Worm (Caenorhabditis elegans): Measurements from ENCODE around the gene C52E2.3.

The C52E2.3 gene

DNA sequence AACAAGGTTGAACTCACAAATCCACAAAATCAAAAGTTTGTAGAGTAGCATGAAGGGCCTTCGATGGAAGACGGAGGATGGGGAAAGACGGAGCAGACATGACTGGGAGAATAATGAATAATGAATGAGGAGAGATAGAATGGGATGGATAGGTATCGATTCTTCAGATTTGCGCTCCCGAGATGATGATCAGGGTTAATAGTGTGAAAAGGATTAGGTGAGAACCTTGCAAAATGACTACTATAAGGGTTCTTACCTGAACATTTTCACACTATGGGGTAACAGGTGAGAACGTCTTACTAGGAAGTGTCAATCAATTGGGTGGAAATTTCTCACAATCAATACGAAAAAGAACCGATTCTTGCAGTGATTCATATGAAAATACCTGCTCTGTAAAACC is 745 bp upstream of the C52E2.3 start, which contains the start of gene fbxb-96 (continued):
- TF ChIP-seq unc-130 (GFP tag; optimal IDR thresholded peaks at IDR 0.05) (no peak), zim-3 (tag; optimal IDR thresholded peaks at IDR 0.05) (no peak), F37B4.10 (GFP tag; IDR thresholded peaks at IDR 0.05) (no peak), ztf-22 (GFP tag; optimal IDR thresholded peaks at IDR 0.05) (no peak), athp-1 (tag; optimal IDR thresholded peaks at IDR 0.05) (no peak), tlf-1 (GFP tag; optimal IDR thresholded peaks at IDR 0.05) (no peak)

DNA sequence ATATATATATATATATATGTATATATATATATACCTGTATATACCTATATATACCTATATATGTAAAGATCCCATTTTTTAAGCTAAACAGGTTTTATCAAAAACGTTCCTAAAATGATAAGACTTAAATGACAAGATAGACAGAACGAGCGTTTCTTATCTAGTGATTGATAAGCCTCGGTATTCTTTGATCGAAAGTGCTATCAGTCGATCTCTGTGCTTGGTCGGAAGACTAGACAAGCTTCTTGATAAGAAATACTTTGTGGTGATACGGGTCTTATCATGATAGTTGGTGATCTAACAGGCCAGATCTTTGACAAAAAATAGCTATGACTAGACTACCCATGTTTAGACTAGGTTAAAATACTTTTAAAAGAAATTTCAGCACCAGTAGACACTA is 672 bp downstream of the C52E2.3 start:
- TF ChIP-seq aptf-2 (GFP tag; conservative IDR thresholded peaks at IDR 0.05), result no peak
- no peak for TF ChIP-seq hmg-20 (GFP tag; IDR thresholded peaks at IDR 0.05)
- TF ChIP-seq nfyb-1 (GFP tag; IDR thresholded peaks at IDR 0.05), result peak; percentile 45; the same call in 1 of the 2 replicates
- no peak for TF ChIP-seq ceh-58 (GFP tag; IDR thresholded peaks at IDR 0.05)
- TF ChIP-seq hlh-12 (tag; optimal IDR thresholded peaks at IDR 0.05), result no peak
- TF ChIP-seq tbx-9 (tag; optimal IDR thresholded peaks at IDR 0.05; ENCODE audit: borderline replicate concordance), result no peak
- no peak for TF ChIP-seq T26A5.8 (tag; optimal IDR thresholded peaks at IDR 0.05)
- no peak for TF ChIP-seq madf-6 (GFP tag; IDR thresholded peaks at IDR 0.05)
- TF ChIP-seq B0336.3 (GFP tag; IDR thresholded peaks at IDR 0.05), result no peak
- peak; percentile 82 for TF ChIP-seq ztf-22 (GFP tag; optimal IDR thresholded peaks at IDR 0.05)
- TF ChIP-seq ets-4 (GFP tag; optimal IDR thresholded peaks at IDR 0.05), result peak; percentile 85
- TF ChIP-seq ztf-18 (tag; optimal IDR thresholded peaks at IDR 0.05), result no peak
- no peak for TF ChIP-seq mxl-1 (tag; optimal IDR thresholded peaks at IDR 0.05)
- TF ChIP-seq lsy-27 (tag; optimal IDR thresholded peaks at IDR 0.05; ENCODE audit: borderline replicate concordance, insufficient read depth), result no peak
- TF ChIP-seq lin-35 (GFP tag; optimal IDR thresholded peaks at IDR 0.05), result no peak
- TF ChIP-seq ceh-91 (GFP tag; IDR thresholded peaks at IDR 0.05), result no peak
- TF ChIP-seq mcd-1 (GFP tag; IDR thresholded peaks at IDR 0.05), result 0 out of 2 replicates have a peak, but pooled peaks have one; percentile 21
- peak; percentile 7 for TF ChIP-seq ztf-26 (tag; optimal IDR thresholded peaks at IDR 0.05)
- TF ChIP-seq sdz-38 (tag; optimal IDR thresholded peaks at IDR 0.05), result no peak
- peak; percentile 56 for TF ChIP-seq atf-7 (tag; optimal IDR thresholded peaks at IDR 0.05)
- no peak for TF ChIP-seq chd-7 (tag; optimal IDR thresholded peaks at IDR 0.05)
- TF ChIP-seq attf-3 (GFP tag; conservative IDR thresholded peaks at IDR 0.05), result no peak
- no peak for TF ChIP-seq aptf-3 (GFP tag; IDR thresholded peaks at IDR 0.05)
- no peak for TF ChIP-seq snpc-4 (GFP tag; optimal IDR thresholded peaks at IDR 0.05)
- TF ChIP-seq snpc-4 (tag; optimal IDR thresholded peaks at IDR 0.05), result no peak
- no peak for TF ChIP-seq F39B2.1 (GFP tag; IDR thresholded peaks at IDR 0.05)
- peak; percentile 73 for TF ChIP-seq dox-1 (GFP tag; IDR thresholded peaks at IDR 0.05)
- peak; percentile 91 for TF ChIP-seq nhr-80 (tag; optimal IDR thresholded peaks at IDR 0.05)
- TF ChIP-seq repo-1 (tag; optimal IDR thresholded peaks at IDR 0.05), result no peak
- TF ChIP-seq ekl-4 (GFP tag; IDR thresholded peaks at IDR 0.05), result no peak
- TF ChIP-seq tbp1 (GFP tag; optimal IDR thresholded peaks at IDR 0.05), result peak; percentile 42

DNA sequence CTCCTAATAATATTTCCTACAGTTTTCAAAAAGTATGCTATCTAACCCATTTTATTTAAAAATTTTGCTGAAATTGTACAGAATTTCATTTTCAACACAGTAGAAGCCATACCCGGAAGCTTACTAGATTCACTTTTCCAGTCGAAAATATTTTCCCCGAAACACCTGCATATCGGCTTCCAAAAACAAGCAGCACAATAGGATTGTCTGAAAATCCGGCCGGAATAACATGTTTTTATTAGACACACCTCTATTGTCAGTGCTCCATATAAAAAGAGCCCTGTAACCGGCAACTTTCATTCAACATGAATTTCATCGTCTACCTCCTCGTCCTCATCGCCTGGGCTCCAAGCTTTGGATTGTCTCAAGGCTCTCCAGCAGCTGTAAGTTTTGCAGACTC is 1.5 kb downstream of the C52E2.3 start, which contains the start of gene C52E2.2:
Gene C52E2.2, plus strand, starts transcription at position 301 of the 400 bp plus-strand sequence.
- TF ChIP-seq sea-2 (GFP tag; IDR thresholded peaks at IDR 0.05) (no peak), Y56A3A.18 (GFP tag; IDR thresholded peaks at IDR 0.05) (no peak), snpc-1.3 (tag; optimal IDR thresholded peaks at IDR 0.05; ENCODE audit: insufficient read depth) (no peak), snpc-4 (GFP tag; optimal IDR thresholded peaks at IDR 0.05) (no peak), snpc-4 (tag; optimal IDR thresholded peaks at IDR 0.05) (no peak), let-526 (GFP tag; IDR thresholded peaks at IDR 0.05) (no peak), him-1 (tag; optimal IDR thresholded peaks at IDR 0.05) (no peak), aptf-2 (GFP tag; conservative IDR thresholded peaks at IDR 0.05) (no peak), ets-4 (GFP tag; optimal IDR thresholded peaks at IDR 0.05) (no peak)

Measured in whole organism, young adult.